Fruit fly (Drosophila melanogaster): ENCODE data around the gene obst-H.
A peak's percentile ranks its signal among the peaks of the same experiment; 100 is the strongest.

Gene obst-H

dm6 chr3L:15563058-15563850 is 34.2 kb upstream of the obst-H start, which contains the start of the genes CG7739 and SCCRO (continued):
- TF ChIP-seq CG2120 (GFP tag; optimal IDR thresholded peaks at IDR 0.05) (peak; percentile 40), ATbp (GFP tag; optimal IDR thresholded peaks at IDR 0.05) (no peak), CG1602 (GFP tag; optimal IDR thresholded peaks at IDR 0.05) (peak; percentile 56), sc (optimal IDR thresholded peaks at IDR 0.05) (no peak), sc (GFP tag; optimal IDR thresholded peaks at IDR 0.05) (no peak), org-1 (GFP tag; optimal IDR thresholded peaks at IDR 0.05) (no peak), Mad (GFP tag; optimal IDR thresholded peaks at IDR 0.05) (peak; percentile 42), CG32772 (GFP tag; IDR thresholded peaks at IDR 0.05) (peak; percentile 58), CG31388 (GFP tag; optimal IDR thresholded peaks at IDR 0.05) (no peak), CG43689 (GFP tag; IDR thresholded peaks at IDR 0.05) (no peak), Dref (GFP tag; IDR thresholded peaks at IDR 0.05) (peak; percentile 83), ara (GFP tag; IDR thresholded peaks at IDR 0.05) (no peak), CG17186 (GFP tag; optimal IDR thresholded peaks at IDR 0.05) (no peak), ftz-f1 (GFP tag; optimal IDR thresholded peaks at IDR 0.05) (no peak), Trl (optimal IDR thresholded peaks at IDR 0.05) (no peak), Trl (GFP tag; optimal IDR thresholded peaks at IDR 0.05) (peak; percentile 31), Stat92E (GFP tag; optimal IDR thresholded peaks at IDR 0.05) (no peak), Gug (GFP tag; IDR thresholded peaks at IDR 0.05) (peak; percentile 68; the same call in 2 of the 4 replicates), stwl (tag; optimal IDR thresholded peaks at IDR 0.05) (peak; percentile 33), CG1603 (tag; optimal IDR thresholded peaks at IDR 0.05) (peak; percentile 42), CG42726 (GFP tag; IDR thresholded peaks at IDR 0.05; ENCODE audit: partially characterized antibody) (no peak), nerfin-2 (GFP tag; IDR thresholded peaks at IDR 0.05; ENCODE audit: partially characterized antibody) (no peak), E2f2 (GFP tag; IDR thresholded peaks at IDR 0.05) (peak; percentile 52), CG15269 (tag; optimal IDR thresholded peaks at IDR 0.05) (peak; percentile 76), jigr1 (GFP tag; IDR thresholded peaks at IDR 0.05) (no peak), Antp (GFP tag; optimal IDR thresholded peaks at IDR 0.05) (peak; percentile 26), CG6683 (GFP tag; optimal IDR thresholded peaks at IDR 0.05) (no peak), CG11723 (GFP tag; optimal IDR thresholded peaks at IDR 0.05) (no peak), Hand (GFP tag; optimal IDR thresholded peaks at IDR 0.05) (peak; percentile 4), wek (GFP tag; optimal IDR thresholded peaks at IDR 0.05) (no peak), CG11456 (GFP tag; IDR thresholded peaks at IDR 0.05) (no peak; the same call in 1 of the 3 replicates), esg (GFP tag; conservative IDR thresholded peaks at IDR 0.05) (peak; percentile 35; the same call in 1 of the 2 replicates), CG11504 (tag; optimal IDR thresholded peaks at IDR 0.05) (no peak), CG4854 (GFP tag; optimal IDR thresholded peaks at IDR 0.05) (no peak), Dfd (GFP tag; optimal IDR thresholded peaks at IDR 0.05) (no peak), emc (GFP tag; optimal IDR thresholded peaks at IDR 0.05) (no peak), nau (GFP tag; optimal IDR thresholded peaks at IDR 0.05) (no peak), Hr3 (GFP tag; optimal IDR thresholded peaks at IDR 0.05) (peak; percentile 48), chm (GFP tag; IDR thresholded peaks at IDR 0.05) (peak; percentile 59; the same call in 1 of the 2 replicates), CG34422 (GFP tag; IDR thresholded peaks at IDR 0.05) (peak; percentile 72; the same call in 2 of the 3 replicates), CG8388 (GFP tag; optimal IDR thresholded peaks at IDR 0.05) (peak; percentile 58), her (GFP tag; optimal IDR thresholded peaks at IDR 0.05) (peak; percentile 10), NC2β (GFP tag; optimal IDR thresholded peaks at IDR 0.05) (peak; percentile 32), hth (optimal IDR thresholded peaks at IDR 0.05) (no peak), gem (tag; optimal IDR thresholded peaks at IDR 0.05) (peak; percentile 83), CG3995 (GFP tag; optimal IDR thresholded peaks at IDR 0.05) (peak; percentile 93), corto (GFP tag; optimal IDR thresholded peaks at IDR 0.05) (peak; percentile 36), CG10979 (tag; optimal IDR thresholded peaks at IDR 0.05) (peak; percentile 19), CG10366 (GFP tag; IDR thresholded peaks at IDR 0.05) (peak; percentile 70), trh (GFP tag; optimal IDR thresholded peaks at IDR 0.05) (no peak)

Measured in whole organism, embryonic.